Fruit fly (Drosophila melanogaster) whole organism, larva: ENCODE data around the gene CG3281.

Experiments used
- noc ChIP-seq: fragments of 200-800 bp; sonication (Bioruptor generic); optimal IDR thresholded peaks from 3 replicates; lab custom pipeline; 2019; ENCODE audit warnings: missing biosample characterization, mild to moderate bottlenecking, missing genetic modification characterization, moderate library complexity

Gene CG3281

DNA sequence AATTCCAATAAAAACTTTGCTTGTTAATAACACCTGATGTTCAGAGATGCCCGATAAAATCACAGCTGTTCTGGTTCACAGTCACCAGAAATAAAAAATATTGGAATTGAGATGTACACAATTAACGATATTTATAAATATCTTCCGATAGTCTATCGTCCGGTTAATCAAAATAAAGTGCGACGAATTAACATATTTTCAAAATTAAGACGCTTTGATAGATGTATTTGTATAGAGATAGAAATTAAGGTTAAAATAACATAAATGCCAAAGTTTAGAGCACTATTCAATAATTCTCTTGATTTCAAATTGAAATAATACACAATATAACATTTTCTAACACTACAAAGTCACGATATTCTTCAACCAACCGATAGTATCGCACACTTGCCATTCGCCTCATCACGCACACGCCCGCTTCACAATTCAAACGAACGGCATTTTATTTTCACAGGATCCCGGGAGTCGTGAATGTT lies at the start of gene CG3281, which contains the start of gene aurA:
Gene CG3281 (minus strand): TSS at position 67 of the 476 bp plus-strand sequence.
Gene aurA (plus strand): TSS at position 386 of the 476 bp plus-strand sequence.
- peak; percentile 74 for TF ChIP-seq noc

DNA sequence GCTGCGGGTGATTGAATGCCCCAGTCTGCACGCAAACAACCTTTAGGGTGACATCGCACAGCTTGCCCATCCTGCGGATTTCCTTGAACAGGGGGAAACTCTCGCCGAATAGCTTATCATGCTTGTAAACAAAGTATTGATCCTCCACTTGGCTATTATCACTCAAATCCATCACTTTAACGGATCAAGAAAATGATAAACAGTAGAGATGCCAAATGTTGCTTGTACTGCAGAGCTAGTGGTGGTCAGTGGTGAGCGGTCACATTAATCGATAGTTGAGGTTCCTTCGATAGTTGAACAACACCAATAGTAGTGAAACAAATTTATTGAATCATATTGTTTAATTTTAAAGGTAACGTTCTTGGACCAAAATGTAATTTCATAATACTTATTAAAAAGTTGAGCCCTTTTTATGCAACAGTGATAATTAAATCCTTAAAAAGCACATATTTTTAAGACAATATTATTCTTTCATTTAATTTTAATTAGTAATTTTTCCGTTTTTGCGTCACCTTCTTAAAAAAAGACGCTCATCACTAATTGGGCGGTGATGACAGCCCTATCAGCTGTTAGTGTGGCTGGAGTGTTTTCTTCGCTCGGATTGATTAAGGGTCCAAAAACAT lies 47.7 kb upstream of the CG3281 start, which contains the start of the genes KLHL18 and GCC185:
Gene KLHL18 (minus strand): TSS at position 233 of the 623 bp plus-strand sequence.
Gene GCC185 (plus strand): TSS at position 571 of the 623 bp plus-strand sequence.
- peak; percentile 83 for TF ChIP-seq noc

DNA sequence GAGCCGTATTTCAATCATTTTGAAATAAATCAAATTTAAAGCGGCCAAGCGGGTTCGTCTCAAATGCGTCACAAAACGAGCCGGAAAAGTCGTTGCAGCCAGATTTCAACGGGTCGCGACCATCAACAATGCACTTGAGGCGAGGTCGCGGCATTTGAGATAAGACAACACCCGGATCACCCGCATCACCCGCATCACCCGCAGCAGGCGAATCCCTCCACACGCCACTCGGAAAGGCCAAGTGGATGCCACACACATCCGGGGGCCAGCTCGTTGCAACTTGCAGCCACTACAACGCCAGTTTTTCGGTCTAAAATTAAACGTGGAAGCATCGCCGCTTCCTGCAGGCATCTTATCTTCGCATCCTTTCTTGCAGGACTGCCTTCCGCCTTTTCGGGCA lies 43.8 kb upstream of the CG3281 start:
- TF ChIP-seq noc, result no peak

DNA sequence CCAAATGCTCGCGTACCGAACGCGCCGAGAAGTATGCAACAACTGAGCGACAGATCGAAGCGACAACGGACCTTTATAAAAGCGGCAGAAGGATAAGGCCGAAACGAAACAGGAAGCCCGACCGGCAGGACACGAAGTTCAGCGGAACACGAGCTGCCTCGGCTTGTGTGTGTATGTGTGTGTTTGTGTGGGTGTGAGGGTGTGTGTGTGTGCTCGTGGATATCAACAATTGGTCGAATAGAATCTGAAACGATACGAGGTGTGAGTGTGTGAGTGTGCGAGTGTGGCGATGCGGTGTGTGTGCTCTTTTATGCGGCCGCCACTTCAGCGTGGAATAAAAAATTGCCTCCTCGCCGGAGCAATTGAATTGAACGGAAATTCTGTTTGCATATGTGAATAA lies 42.8 kb upstream of the CG3281 start, which contains the start of gene Tk:
Gene Tk (minus strand): TSS at position 57 of the 400 bp plus-strand sequence.
- TF ChIP-seq noc, result no peak

DNA sequence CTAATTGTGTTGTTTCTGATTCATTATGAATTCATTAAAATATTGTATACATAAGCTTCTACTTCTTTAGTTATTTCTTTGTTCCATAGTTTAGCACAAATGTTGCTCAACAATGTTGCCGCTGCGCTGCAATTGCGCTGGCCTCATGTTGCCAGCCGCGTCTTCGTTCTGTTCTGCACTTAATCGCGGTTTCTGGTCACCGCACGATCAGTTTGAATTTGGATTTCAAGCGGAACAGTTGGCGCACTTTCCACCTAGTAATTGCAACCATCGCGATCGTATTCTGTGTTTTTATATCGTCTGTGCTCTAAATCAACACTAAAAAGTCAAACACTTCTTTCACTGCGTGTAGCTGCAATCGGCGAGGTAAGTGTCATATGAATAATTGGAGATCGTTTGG lies 36.5 kb upstream of the CG3281 start, which contains the start of gene Ect3:
Gene Ect3 (plus strand): TSS at position 205 of the 400 bp plus-strand sequence.
- TF ChIP-seq noc, result no peak

DNA sequence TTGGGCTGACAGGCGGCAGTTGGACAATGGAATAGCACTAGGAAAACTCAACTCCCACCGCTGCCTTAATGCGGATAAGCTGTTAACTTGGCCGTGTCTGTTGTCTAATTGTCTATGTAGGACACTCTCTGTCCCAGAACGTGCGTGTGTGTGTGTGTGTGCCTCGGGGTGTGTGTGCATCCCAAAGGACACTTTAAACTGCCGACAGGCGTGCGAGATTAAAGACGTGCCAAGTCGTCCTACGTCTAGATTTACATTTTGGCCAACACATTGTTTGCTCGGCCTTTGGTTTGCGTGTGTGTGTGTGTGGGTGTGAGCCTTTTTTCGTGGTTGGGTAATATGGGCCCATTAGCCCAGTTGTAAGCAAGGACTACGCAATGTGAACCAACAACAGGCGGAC lies 35.5 kb upstream of the CG3281 start:
- TF ChIP-seq noc, result no peak

DNA sequence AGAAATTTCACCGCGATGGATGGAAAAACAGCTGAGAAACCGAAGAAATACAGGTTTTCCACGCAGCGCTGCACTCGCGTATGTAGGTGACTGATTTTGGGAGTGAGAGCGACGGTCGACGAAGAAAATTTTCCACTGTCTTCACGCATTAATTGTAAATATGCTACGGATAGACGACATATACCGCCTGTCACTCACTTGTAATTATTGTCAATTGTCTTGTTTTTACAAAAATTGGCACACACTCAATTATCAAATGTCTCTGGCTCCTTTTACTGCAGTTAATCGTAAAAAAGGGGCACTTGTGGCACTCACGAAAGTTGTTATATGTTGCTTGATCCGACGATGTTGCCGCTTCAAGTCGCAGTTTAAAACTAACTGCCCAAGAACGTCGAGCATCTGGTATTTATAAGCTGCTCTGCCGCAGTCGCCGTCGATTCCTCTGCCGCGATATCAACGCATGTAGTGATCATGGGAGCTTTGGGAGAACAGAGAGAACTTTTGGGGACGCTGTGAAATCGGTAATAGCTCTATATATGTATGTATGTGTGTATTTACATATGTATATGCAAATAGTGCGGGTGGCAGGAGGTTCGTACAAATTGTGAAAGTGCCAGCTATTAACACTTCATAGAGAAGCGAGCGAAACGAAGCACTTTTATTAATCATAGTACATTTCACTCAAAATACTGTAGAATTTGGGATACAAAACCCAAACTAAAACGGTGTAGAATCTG lies 30.5 kb upstream of the CG3281 start, which contains the start of gene mfas:
Gene mfas (minus strand): TSS at position 382 of the 737 bp plus-strand sequence.
- TF ChIP-seq noc, result no peak

DNA sequence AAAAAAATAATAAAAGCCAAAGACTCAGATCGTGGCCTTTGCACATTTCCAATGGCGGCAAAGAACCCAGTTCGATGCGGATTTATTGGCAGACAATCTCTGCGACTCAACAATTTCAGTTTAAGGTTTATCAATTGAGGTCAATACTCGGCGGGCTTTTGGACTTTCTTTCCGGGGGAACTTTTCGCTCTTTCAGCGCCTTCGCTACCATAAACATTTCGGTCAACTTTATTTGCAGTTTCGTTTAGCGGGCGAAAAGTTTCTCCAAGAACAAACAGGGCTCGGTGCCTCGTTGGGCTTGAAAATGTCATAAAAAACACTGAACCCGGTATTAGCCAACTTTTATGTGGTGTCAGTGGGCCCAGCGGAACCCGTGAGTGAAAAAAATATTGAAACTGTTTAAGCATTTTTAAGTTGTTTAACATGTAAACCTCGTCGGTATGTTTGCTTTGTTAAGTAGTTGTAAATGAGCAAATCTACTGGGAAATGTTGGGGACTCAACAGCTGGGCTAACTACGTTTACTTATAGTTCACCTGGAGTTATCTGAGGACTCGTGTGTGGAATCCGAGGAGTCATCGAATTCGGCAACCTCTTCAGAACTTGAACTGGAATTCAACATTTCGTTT lies 29.0 kb upstream of the CG3281 start:
- no peak for TF ChIP-seq noc

DNA sequence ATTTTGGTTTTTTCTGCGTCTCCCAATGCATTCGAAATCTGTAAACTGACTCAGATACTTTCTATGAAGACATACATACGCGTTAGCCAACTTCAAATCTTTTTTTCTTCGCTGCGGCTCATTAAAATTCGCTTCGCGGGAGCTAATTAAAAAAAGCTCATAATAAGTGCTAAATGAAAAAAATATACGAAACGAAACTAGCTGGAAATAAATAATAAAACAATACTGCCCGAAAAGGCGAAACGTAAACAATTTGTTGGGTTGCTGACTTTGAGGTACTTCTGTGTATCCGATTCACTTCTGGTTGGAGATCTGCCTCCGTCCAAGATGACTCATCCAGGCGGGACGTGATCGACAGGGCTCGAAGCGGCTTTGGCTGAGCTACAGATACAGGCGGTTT lies 27.4 kb upstream of the CG3281 start:
- no peak for TF ChIP-seq noc

DNA sequence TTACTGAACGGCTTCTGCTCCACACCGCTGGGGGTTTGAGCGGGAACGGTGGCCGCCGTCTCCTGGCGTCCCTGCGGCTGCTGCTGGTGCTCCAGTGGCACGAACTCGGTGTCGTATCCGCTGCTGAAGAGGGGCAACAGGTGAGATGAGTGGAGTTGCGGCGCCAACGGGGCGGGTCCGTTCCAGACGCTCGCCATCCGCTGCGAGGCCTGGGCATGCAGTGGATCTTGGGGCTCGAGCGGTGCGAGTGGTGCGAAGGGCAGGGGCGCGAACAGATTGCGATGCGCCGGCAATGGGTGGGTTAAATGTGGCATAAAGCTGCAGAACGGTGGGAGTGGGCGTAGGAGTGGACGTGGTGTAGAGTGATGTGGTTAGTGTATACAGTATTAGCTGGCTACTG lies 26.6 kb upstream of the CG3281 start:
- no peak for TF ChIP-seq noc

DNA sequence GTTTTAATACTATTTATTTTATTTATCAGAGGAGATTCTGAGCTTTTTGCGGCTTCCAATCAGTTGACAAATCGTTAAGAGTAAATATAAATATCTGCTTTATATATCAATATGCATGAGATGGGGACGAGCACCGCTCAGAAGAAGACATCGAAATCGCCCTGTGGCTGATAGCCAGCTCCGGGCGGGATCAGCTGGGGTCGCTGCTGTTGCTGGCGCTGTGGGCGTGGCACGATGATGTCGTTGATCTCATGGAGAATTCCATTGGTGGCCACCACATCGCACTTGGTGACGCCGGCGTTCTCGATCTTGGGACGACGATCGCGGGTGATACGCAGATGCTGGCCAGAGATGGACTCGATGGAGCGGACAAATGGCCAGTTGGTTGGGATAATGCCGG lies 22.3 kb upstream of the CG3281 start:
- TF ChIP-seq noc, result no peak

DNA sequence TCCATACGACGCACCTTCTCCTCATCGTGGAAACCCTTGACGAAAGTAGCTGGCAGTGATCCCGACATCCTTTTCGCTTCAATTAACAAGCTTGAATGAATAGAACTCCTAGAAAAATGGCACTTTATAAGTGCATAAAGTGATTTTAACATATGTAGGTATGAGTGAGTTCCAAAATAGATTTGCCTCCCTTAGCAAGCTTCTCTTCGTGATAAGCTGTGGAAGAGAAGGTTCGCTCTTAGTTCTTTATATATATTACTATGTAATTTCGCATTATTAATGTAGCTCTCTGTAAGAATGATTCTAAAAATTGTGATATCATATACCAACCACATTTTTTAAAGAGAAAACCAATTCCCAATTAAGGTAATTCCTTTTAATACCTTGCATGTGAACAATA lies 21.8 kb upstream of the CG3281 start, which contains the start of gene CG3397:
Gene CG3397 (minus strand): TSS at position 101 of the 400 bp plus-strand sequence.
- no peak for TF ChIP-seq noc

DNA sequence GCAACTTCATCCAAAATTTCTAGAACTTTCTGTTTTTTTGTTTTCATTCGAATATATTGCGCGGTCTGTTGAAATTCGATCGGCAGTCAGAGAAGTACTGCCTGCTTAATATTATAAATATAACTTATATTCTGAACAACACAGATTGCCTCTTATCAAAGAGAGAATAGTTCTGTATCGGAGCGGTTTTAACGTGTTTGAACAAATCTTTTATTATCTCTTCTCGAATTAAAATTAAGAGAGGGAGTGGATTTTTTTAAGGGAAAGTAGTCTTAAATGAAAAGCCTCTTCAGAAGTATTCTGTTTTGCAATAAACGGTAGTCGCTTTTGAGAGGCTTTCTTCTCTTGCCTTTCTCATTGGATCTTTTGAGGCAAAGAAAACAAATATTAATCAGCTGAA lies 19.9 kb upstream of the CG3281 start:
- TF ChIP-seq noc, result no peak

DNA sequence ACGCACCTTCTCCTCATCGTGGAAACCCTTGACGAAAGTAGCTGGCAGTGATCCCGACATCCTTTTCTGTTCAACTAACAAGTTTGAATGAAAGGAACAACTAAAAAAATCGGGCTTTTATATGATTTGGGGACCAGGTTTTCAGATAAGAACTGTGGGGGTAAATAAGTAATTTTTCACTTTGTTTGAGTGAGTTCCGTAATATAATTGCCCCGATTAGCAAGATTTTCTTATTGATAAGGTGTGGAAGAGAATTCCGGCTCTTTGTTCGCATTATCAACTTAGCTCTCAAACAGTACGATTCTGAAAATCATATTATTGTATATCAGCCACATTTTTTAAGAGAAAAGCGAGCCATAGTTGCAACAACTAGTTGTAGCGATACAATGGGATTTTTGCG lies 19.4 kb upstream of the CG3281 start, which contains the start of gene CG12224:
Gene CG12224 (minus strand): TSS at position 101 of the 400 bp plus-strand sequence.
- TF ChIP-seq noc, result no peak

DNA sequence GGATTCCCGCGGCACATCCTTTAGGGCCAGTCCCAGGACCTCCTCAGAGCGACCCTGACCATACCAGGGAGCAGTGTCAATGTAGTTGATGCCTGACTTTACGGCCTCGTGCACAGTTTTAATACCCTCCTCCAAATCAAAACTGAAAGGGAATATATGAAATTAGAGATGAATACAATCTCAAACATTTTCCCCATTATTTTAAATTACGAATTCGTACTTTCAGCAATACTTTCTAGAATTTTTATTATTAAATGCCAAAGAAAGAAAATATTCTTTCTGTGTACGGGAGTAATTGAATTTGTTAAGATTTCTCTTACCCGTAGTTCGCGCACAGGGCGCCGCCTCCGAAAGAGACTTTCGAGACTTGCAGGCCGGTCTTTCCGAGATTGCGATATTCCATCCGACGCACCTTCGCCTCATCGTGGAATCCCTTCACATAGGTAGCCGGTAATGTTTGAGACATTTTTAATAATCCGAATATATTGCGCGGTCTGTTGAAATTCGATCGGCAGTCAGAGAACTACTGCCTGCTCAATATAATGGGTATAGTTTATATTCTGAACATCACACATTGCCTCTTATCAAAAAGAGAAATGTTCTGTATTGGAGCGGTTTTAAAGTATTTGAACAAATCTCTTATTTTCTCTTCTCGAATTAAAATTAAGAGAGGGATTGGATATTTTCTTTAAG lies 17.4 kb upstream of the CG3281 start, which contains the start of gene CG18547:
Gene CG18547 (minus strand): TSS at position 512 of the 693 bp plus-strand sequence.
- TF ChIP-seq noc, result no peak

DNA sequence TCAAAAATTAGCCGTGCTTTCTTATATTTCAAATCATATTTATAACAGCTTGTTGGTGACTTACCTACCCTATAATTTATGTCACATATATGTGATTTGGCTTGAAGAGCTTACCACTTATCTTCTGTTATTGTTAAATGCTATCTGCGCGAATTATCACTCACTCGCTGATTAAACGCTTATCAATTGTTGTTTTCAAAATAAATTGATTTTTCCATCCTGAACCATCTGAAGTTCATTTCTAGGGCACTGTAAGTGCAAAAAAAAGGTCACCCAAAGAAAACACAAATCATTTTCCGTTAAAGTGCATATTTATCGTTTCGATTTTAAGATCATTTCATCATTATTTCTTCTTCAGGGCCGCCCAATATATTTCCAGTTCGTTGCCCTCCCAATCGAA lies 15.7 kb upstream of the CG3281 start:
- no peak for TF ChIP-seq noc
